Worm (Caenorhabditis elegans): ENCODE results near the gene pqn-8.

DNA sequence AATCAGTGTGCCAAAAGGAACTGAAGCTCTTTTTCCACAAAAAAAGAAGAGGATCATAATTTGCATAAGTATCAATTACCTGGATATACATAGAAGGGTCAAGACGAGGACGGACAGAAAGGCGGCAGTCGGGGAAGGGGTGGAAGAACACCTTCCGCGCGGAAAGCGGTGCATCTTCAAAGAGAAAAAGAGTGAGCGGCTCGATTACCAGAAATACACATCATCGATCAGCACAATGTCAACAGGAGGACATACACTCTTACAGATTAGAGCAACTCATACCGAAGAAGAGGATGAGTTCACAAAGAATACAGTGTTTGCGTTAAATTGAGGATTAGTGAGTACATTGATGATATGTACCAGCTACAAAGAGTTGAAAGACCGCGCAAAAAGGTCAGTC is 28.4 kb downstream of the pqn-8 start:
- TF ChIP-seq ceh-36 (tag; optimal IDR thresholded peaks at IDR 0.05) (no peak), pes-1 (GFP tag; IDR thresholded peaks at IDR 0.05) (no peak), ama-1 (optimal IDR thresholded peaks at IDR 0.05) (no peak), F13C5.2 (tag; optimal IDR thresholded peaks at IDR 0.05) (no peak), scrt-1 (GFP tag; IDR thresholded peaks at IDR 0.05) (no peak), tbx-11 (GFP tag; IDR thresholded peaks at IDR 0.05) (no peak), hmg-4 (GFP tag; optimal IDR thresholded peaks at IDR 0.05) (peak; percentile 43), tbx-37 (GFP tag; conservative IDR thresholded peaks at IDR 0.05) (no peak), hnd-1 (tag; optimal IDR thresholded peaks at IDR 0.05) (no peak), flt-1 (GFP tag; IDR thresholded peaks at IDR 0.05) (no peak), aly-1 (tag; optimal IDR thresholded peaks at IDR 0.05) (no peak), tra-4 (tag; optimal IDR thresholded peaks at IDR 0.05) (no peak), B0310.2 (tag; optimal IDR thresholded peaks at IDR 0.05) (no peak)
